Fruit fly (Drosophila melanogaster) whole organism, prepupa: Measurements from ENCODE around the gene CG45486.
"Not testable (repeated sequence)": the region's sequence is repeated elsewhere in the genome, so short reads cannot be mapped to it uniquely, and the experiment has no call there.

Experiments
- Blimp-1 ChIP-seq: fragments of 200-800 bp; sonication (Bioruptor generic); optimal IDR thresholded peaks from 3 replicates; lab custom pipeline; 2017; ENCODE audit warnings: missing biosample characterization, missing genetic modification characterization, mild to moderate bottlenecking, moderate library complexity, missing genetic modification reagents
- CG32006 ChIP-seq: fragments of 200-800 bp; sonication (Bioruptor generic); optimal IDR thresholded peaks from 3 replicates; lab custom pipeline; 2017; ENCODE audit warnings: missing biosample characterization, mild to moderate bottlenecking, missing genetic modification characterization
- Eip78C ChIP-seq: fragments of 200-800 bp; sonication (Bioruptor generic); peaks from one replicate; lab custom pipeline; 2016; ENCODE audit warnings: missing biosample characterization, missing genetic modification characterization
- Eip93F ChIP-seq: fragments of 200-800 bp; sonication (Bioruptor generic); optimal IDR thresholded peaks from 2 replicates; lab custom pipeline; 2016; ENCODE audit warnings: missing biosample characterization, mild to moderate bottlenecking, missing genetic modification characterization
- Ets21C ChIP-seq: fragments of 200-800 bp; sonication (Bioruptor generic); optimal IDR thresholded peaks from 3 replicates; lab custom pipeline; 2016; ENCODE audit warnings: missing biosample characterization, missing genetic modification characterization
- Gug ChIP-seq: fragments of 200-800 bp; sonication (Bioruptor generic); IDR thresholded peaks from 2 replicates; pipeline ENCODE4 v1.3.6; 2022; ENCODE audit warnings: missing biosample characterization, missing genetic modification characterization
- Hr38 ChIP-seq: sonication (Bioruptor generic); optimal IDR thresholded peaks from 2 replicates; lab custom pipeline; 2016; ENCODE audit warnings: missing biosample characterization, missing genetic modification characterization
- Lpt ChIP-seq: fragments of 200-800 bp; sonication (Bioruptor generic); optimal IDR thresholded peaks from 3 replicates; lab custom pipeline; 2016; ENCODE audit warnings: missing biosample characterization, missing genetic modification characterization
- Sox102F ChIP-seq: fragments of 200-800 bp; sonication (Bioruptor generic); optimal IDR thresholded peaks from 2 replicates; lab custom pipeline; 2016; ENCODE audit warnings: missing biosample characterization, mild to moderate bottlenecking, missing genetic modification characterization
- Sox14 ChIP-seq: fragments of 200-800 bp; sonication (Bioruptor generic); optimal IDR thresholded peaks from 3 replicates; lab custom pipeline; 2016; ENCODE audit warnings: missing biosample characterization, missing genetic modification characterization
- dac ChIP-seq: fragments of 200-800 bp; sonication (Bioruptor generic); optimal IDR thresholded peaks from 2 replicates; lab custom pipeline; 2017; ENCODE audit warnings: missing biosample characterization, mild to moderate bottlenecking, missing genetic modification characterization
- fd85E ChIP-seq: fragments of 200-800 bp; sonication (Bioruptor generic); optimal IDR thresholded peaks from 3 replicates; lab custom pipeline; 2016; ENCODE audit warnings: missing biosample characterization, missing genetic modification characterization
- fkh ChIP-seq: fragments of 200-800 bp; sonication (Bioruptor generic); optimal IDR thresholded peaks from 3 replicates; lab custom pipeline; 2017; ENCODE audit warnings: missing biosample characterization, mild to moderate bottlenecking, missing genetic modification characterization, moderate library complexity
- ss ChIP-seq, 2 experiments: fragments of 200-800 bp; sonication (Bioruptor generic); optimal IDR thresholded peaks; 2 replicates in 1 of 2; 3 replicates in 1 of 2; lab custom pipeline; 2017 to 2018; ENCODE audit warnings: mild to moderate bottlenecking in 2 of 2, missing biosample characterization in 2 of 2, missing genetic modification characterization in 2 of 2, moderate library complexity in 1 of 2

- not testable (repeated sequence) for TF ChIP-seq Sox102F (GFP tag; lab: Kevin White, UChicago); Sox14; Blimp-1; Lpt; ss (GFP tag; optimal IDR thresholded peaks at IDR 0.05; lab: Kevin White, UChicago); dac; Gug (GFP tag; lab: Robert Waterston, UW); Eip93F (GFP tag; lab: Kevin White, UChicago); CG32006 (GFP tag; lab: Kevin White, UChicago); Hr38 (GFP tag; lab: Kevin White, UChicago); fd85E (GFP tag; lab: Kevin White, UChicago); Eip78C (GFP tag; lab: Kevin White, UChicago); Ets21C (GFP tag; lab: Kevin White, UChicago); fkh (GFP tag; lab: Kevin White, UChicago)
These were observed 34.1 kb upstream of the CG45486 start, which contains the start of gene CG45492 for dm6 chrX:19944047-19944446.
